Worm (Caenorhabditis elegans) whole organism, L2 larva: ENCODE data around the gene Y50D4C.12.

Source experiments
- aly-2 ChIP-seq: fragments of 150-350 bp; optimal IDR thresholded peaks from 2 replicates; lab custom pipeline; 2014; ENCODE audit warnings: missing biosample characterization, missing genetic modification characterization
- ceh-82 ChIP-seq: fragments of 150-350 bp; optimal IDR thresholded peaks from 2 replicates; lab custom pipeline; 2014; ENCODE audit warnings: missing biosample characterization, missing genetic modification characterization
- dmd-4 ChIP-seq: sonication (generic microtip); optimal IDR thresholded peaks from 2 replicates; lab custom pipeline; 2017; ENCODE audit warnings: missing biosample characterization, missing genetic modification characterization
- mab-5 ChIP-seq: fragments of 150-350 bp; optimal IDR thresholded peaks from 2 replicates; lab custom pipeline; 2014; ENCODE audit warnings: missing biosample characterization, missing genetic modification characterization
- mdl-1 ChIP-seq, 2 experiments: fragments of 150-350 bp in 1 of 2; sonication (generic microtip) in 1 of 2; optimal IDR thresholded peaks; 2 replicates each; lab custom pipeline; 2017; ENCODE audit warnings: missing biosample characterization in 2 of 2, missing genetic modification characterization in 2 of 2
- nhr-11 ChIP-seq: fragments of 150-350 bp; optimal IDR thresholded peaks from 2 replicates; lab custom pipeline; 2014; ENCODE audit warnings: missing biosample characterization, missing genetic modification characterization
- nhr-77 ChIP-seq: fragments of 150-350 bp; optimal IDR thresholded peaks from 2 replicates; lab custom pipeline; 2014; ENCODE audit warnings: missing biosample characterization, missing genetic modification characterization
- skn-1 ChIP-seq: sonication (generic microtip); optimal IDR thresholded peaks from 2 replicates; lab custom pipeline; 2017; ENCODE audit warnings: missing biosample characterization, missing genetic modification characterization
- sma-3 ChIP-seq: sonication (generic microtip); optimal IDR thresholded peaks from 2 replicates; lab custom pipeline; 2016; ENCODE audit warnings: missing genetic modification reagents, missing genetic modification characterization, missing compliant biosample characterization
- snpc-4 ChIP-seq: fragments of 150-350 bp; optimal IDR thresholded peaks from 2 replicates; lab custom pipeline; 2014; ENCODE audit warnings: missing biosample characterization, missing genetic modification characterization
- unc-39 ChIP-seq: fragments of 150-350 bp; optimal IDR thresholded peaks from 2 replicates; lab custom pipeline; 2014; ENCODE audit warnings: missing biosample characterization, missing genetic modification characterization
- unc-62 ChIP-seq: fragments of 150-350 bp; optimal IDR thresholded peaks from 2 replicates; lab custom pipeline; 2014; ENCODE audit warnings: missing biosample characterization, missing genetic modification reagents, missing genetic modification characterization
- ztf-1 ChIP-seq: fragments of 200-800 bp; sonication (Bioruptor generic); conservative IDR thresholded peaks from 2 replicates; pipeline ENCODE4 v1.3.6; 2022; ENCODE audit warnings: missing genetic modification characterization, missing compliant biosample characterization
- ztf-11 ChIP-seq: sonication (generic microtip); optimal IDR thresholded peaks from 2 replicates; lab custom pipeline; 2017; ENCODE audit warnings: missing biosample characterization, missing genetic modification characterization

ce11 chrV:979698-980097 is 2.7 kb upstream of the Y50D4C.12 start:
- TF ChIP-seq ztf-11 (tag; lab: Kevin White, UChicago) (no peak), mdl-1 (tag; optimal IDR thresholded peaks at IDR 0.05; lab: Kevin White, UChicago) (no peak), dmd-4 (tag; lab: Kevin White, UChicago) (no peak), skn-1 (tag; lab: Kevin White, UChicago) (no peak), ceh-82 (tag; lab: Kevin White, UChicago) (no peak), unc-62 (GFP tag; lab: Kevin White, UChicago) (no peak), ztf-1 (no peak), snpc-4 (no peak), sma-3 (GFP tag; lab: Kevin White, UChicago) (no peak), nhr-77 (tag; lab: Kevin White, UChicago) (no peak), unc-39 (tag; lab: Kevin White, UChicago) (no peak), aly-2 (tag; lab: Kevin White, UChicago) (no peak), nhr-11 (no peak), mab-5 (no peak)
